Fruit fly (Drosophila melanogaster) whole organism, embryonic: Measurements from ENCODE around the gene CG10064.

Source experiments
- B-H1 ChIP-seq: fragments of 200-800 bp; sonication (Bioruptor generic); IDR thresholded peaks from 3 replicates; pipeline ENCODE4 v1.3.6; 2022; ENCODE audit warnings: missing biosample characterization, missing genetic modification characterization
- Bgb ChIP-seq: fragments of 200-800 bp; sonication (Bioruptor generic); IDR thresholded peaks from 2 replicates; pipeline ENCODE4 v1.3.6; 2022; ENCODE audit warnings: missing biosample characterization, missing genetic modification characterization; ENCODE audit not compliant: partially characterized antibody
- C15 ChIP-seq: fragments of 200-800 bp; sonication (Bioruptor generic); IDR thresholded peaks from 3 replicates; pipeline ENCODE4 v1.3.6; 2022; ENCODE audit warnings: missing biosample characterization, missing genetic modification characterization
- CG10654 ChIP-seq: fragments of 200-800 bp; sonication (Bioruptor generic); optimal IDR thresholded peaks from 2 replicates; lab custom pipeline; 2016; ENCODE audit warnings: missing biosample characterization, missing genetic modification characterization
- CG11398 ChIP-seq: fragments of 200-800 bp; sonication (Bioruptor generic); optimal IDR thresholded peaks from 2 replicates; lab custom pipeline; 2016; ENCODE audit warnings: missing biosample characterization, missing genetic modification characterization
- CG11723 ChIP-seq: fragments of 200-800 bp; sonication (Bioruptor generic); optimal IDR thresholded peaks from 2 replicates; lab custom pipeline; 2017; ENCODE audit warnings: missing biosample characterization, mild to moderate bottlenecking, missing genetic modification characterization
- CG13424 ChIP-seq: fragments of 200-800 bp; sonication (Bioruptor generic); optimal IDR thresholded peaks from 2 replicates; lab custom pipeline; 2019; ENCODE audit warnings: missing biosample characterization, mild to moderate bottlenecking, missing genetic modification characterization, moderate library complexity
- CG14014 ChIP-seq: fragments of 200-800 bp; sonication (Bioruptor generic); IDR thresholded peaks from 2 replicates; pipeline ENCODE4 v1.3.6; 2022; ENCODE audit warnings: missing biosample characterization, missing genetic modification characterization
- CG15514 ChIP-seq: fragments of 200-800 bp; sonication (Bioruptor generic); optimal IDR thresholded peaks from 3 replicates; lab custom pipeline; 2017; ENCODE audit warnings: missing biosample characterization, missing genetic modification characterization, mild to moderate bottlenecking, moderate library complexity, missing genetic modification reagents
- CG1603 ChIP-seq: fragments of 200-800 bp; sonication (Bioruptor generic); optimal IDR thresholded peaks from 2 replicates; lab custom pipeline; 2019; ENCODE audit warnings: missing biosample characterization, mild to moderate bottlenecking, missing genetic modification characterization, moderate library complexity
- CG16779 ChIP-seq: fragments of 200-800 bp; sonication (Bioruptor generic); IDR thresholded peaks from 2 replicates; pipeline ENCODE4 v1.3.6; 2022; ENCODE audit warnings: missing biosample characterization, missing genetic modification characterization
- CG17328 ChIP-seq: fragments of 200-800 bp; sonication (Bioruptor generic); IDR thresholded peaks from 2 replicates; pipeline ENCODE4 v1.3.6; 2022; ENCODE audit warnings: missing biosample characterization, missing genetic modification characterization
- CG17361 ChIP-seq: fragments of 200-800 bp; sonication (Bioruptor generic); IDR thresholded peaks from 3 replicates; pipeline ENCODE4 v1.3.6; 2022; ENCODE audit warnings: missing biosample characterization, missing genetic modification characterization
- CG17612 ChIP-seq: fragments of 200-800 bp; sonication (Bioruptor generic); IDR thresholded peaks from 2 replicates; pipeline ENCODE4 v1.3.6; 2022; ENCODE audit warnings: missing biosample characterization, missing genetic modification characterization
- CG31441 ChIP-seq: fragments of 200-800 bp; sonication (Bioruptor generic); IDR thresholded peaks from 2 replicates; pipeline ENCODE4 v1.3.6; 2022; ENCODE audit warnings: missing biosample characterization, missing genetic modification characterization
- CG3726 ChIP-seq: fragments of 200-800 bp; sonication (Bioruptor generic); IDR thresholded peaks from 3 replicates; pipeline ENCODE4, ENCODE4 v1.3.6; 2022; ENCODE audit warnings: missing biosample characterization, missing genetic modification characterization
- CG4424 ChIP-seq: fragments of 200-800 bp; sonication (Bioruptor generic); optimal IDR thresholded peaks from 3 replicates; lab custom pipeline; 2016; ENCODE audit warnings: missing biosample characterization, missing genetic modification characterization
- CG6854 ChIP-seq: fragments of 200-800 bp; sonication (Bioruptor generic); optimal IDR thresholded peaks from 3 replicates; lab custom pipeline; 2017; ENCODE audit warnings: missing biosample characterization, mild to moderate bottlenecking, missing genetic modification characterization
- CG8765 ChIP-seq: fragments of 200-800 bp; sonication (Bioruptor generic); IDR thresholded peaks from 2 replicates; pipeline ENCODE4 v1.3.6; 2022; ENCODE audit warnings: missing biosample characterization, missing genetic modification characterization
- CG9727 ChIP-seq: fragments of 200-800 bp; sonication (Bioruptor generic); optimal IDR thresholded peaks from 3 replicates; lab custom pipeline; 2017; ENCODE audit warnings: missing biosample characterization, mild to moderate bottlenecking, missing genetic modification characterization
- CG9797 ChIP-seq: fragments of 200-800 bp; sonication (Bioruptor generic); optimal IDR thresholded peaks from 3 replicates; lab custom pipeline; 2018; ENCODE audit warnings: missing biosample characterization, mild to moderate bottlenecking, missing genetic modification characterization
- Doc2 ChIP-seq: fragments of 200-800 bp; sonication (Bioruptor generic); IDR thresholded peaks from 2 replicates; pipeline ENCODE4 v1.3.6; 2022; ENCODE audit warnings: missing biosample characterization, missing genetic modification characterization
- Dp ChIP-seq: fragments of 200-800 bp; sonication (Bioruptor generic); optimal IDR thresholded peaks from 2 replicates; lab custom pipeline; 2018; ENCODE audit warnings: missing biosample characterization, mild to moderate bottlenecking, missing genetic modification characterization, moderate library complexity
- Hr3 ChIP-seq: fragments of 200-800 bp; sonication (Bioruptor generic); optimal IDR thresholded peaks from 3 replicates; lab custom pipeline; 2016; ENCODE audit warnings: missing biosample characterization, missing genetic modification characterization
- Kr ChIP-seq: fragments of 200-800 bp; sonication (Bioruptor generic); optimal IDR thresholded peaks from 2 replicates; lab custom pipeline; 2017; ENCODE audit warnings: missing biosample characterization, mild to moderate bottlenecking, missing genetic modification characterization
- Lim3 ChIP-seq: fragments of 200-800 bp; sonication (Bioruptor generic); IDR thresholded peaks from 2 replicates; pipeline ENCODE4 v1.3.6; 2022; ENCODE audit warnings: missing biosample characterization, missing genetic modification characterization
- Mes4 ChIP-seq: fragments of 200-800 bp; sonication (Bioruptor generic); optimal IDR thresholded peaks from 2 replicates; lab custom pipeline; 2016; ENCODE audit warnings: missing biosample characterization, missing genetic modification characterization
- Mrtf ChIP-seq: fragments of 200-800 bp; sonication (Bioruptor generic); IDR thresholded peaks from 3 replicates; pipeline ENCODE4 v1.3.6; 2022; ENCODE audit warnings: missing biosample characterization, missing genetic modification characterization
- Ptx1 ChIP-seq: fragments of 200-800 bp; sonication (Bioruptor generic); IDR thresholded peaks from 2 replicates; pipeline ENCODE4 v1.3.6; 2022; ENCODE audit warnings: missing biosample characterization, missing genetic modification characterization
- Sry-β ChIP-seq: fragments of 200-800 bp; sonication (Bioruptor generic); optimal IDR thresholded peaks from 2 replicates; lab custom pipeline; 2018; ENCODE audit warnings: missing biosample characterization, mild to moderate bottlenecking, missing genetic modification characterization, moderate library complexity
- ara ChIP-seq: fragments of 200-800 bp; sonication (Bioruptor generic); IDR thresholded peaks from 2 replicates; pipeline ENCODE4 v1.3.6; 2022; ENCODE audit warnings: missing biosample characterization, missing genetic modification characterization
- crol ChIP-seq: fragments of 200-800 bp; sonication (Bioruptor generic); IDR thresholded peaks from 2 replicates; pipeline ENCODE4 v1.3.6; 2022; ENCODE audit warnings: missing biosample characterization, missing genetic modification characterization
- crp ChIP-seq, 2 experiments: fragments of 200-800 bp; sonication (Bioruptor generic); optimal IDR thresholded peaks; 2 replicates in 1 of 2; 3 replicates in 1 of 2; lab custom pipeline; 2017; ENCODE audit warnings: missing biosample characterization in 2 of 2, missing genetic modification characterization in 2 of 2, mild to moderate bottlenecking in 1 of 2, moderate library complexity in 1 of 2
- dati ChIP-seq: fragments of 200-800 bp; sonication (Bioruptor generic); IDR thresholded peaks from 2 replicates; pipeline ENCODE4 v1.3.6; 2022; ENCODE audit warnings: missing biosample characterization, missing genetic modification characterization
- dmrt99B ChIP-seq: fragments of 200-800 bp; sonication (Bioruptor generic); optimal IDR thresholded peaks from 2 replicates; lab custom pipeline; 2018; ENCODE audit warnings: missing biosample characterization, mild to moderate bottlenecking, missing genetic modification characterization, moderate library complexity
- en ChIP-seq: fragments of 200-800 bp; sonication (Bioruptor generic); optimal IDR thresholded peaks from 2 replicates; lab custom pipeline; 2016; ENCODE audit warnings: missing biosample characterization, missing genetic modification characterization
- eve ChIP-seq, 2 experiments: fragments of >200 bp; optimal IDR thresholded peaks; 2 replicates each; lab custom pipeline; 2017; ENCODE audit warnings: missing biosample characterization in 2 of 2, missing genetic modification characterization in 2 of 2
- gce ChIP-seq: fragments of 200-800 bp; sonication (Bioruptor generic); IDR thresholded peaks from 3 replicates; pipeline ENCODE4 v1.3.6; 2022; ENCODE audit warnings: missing biosample characterization, missing genetic modification characterization
- gro ChIP-seq: fragments of 200-800 bp; sonication (Bioruptor generic); optimal IDR thresholded peaks from 2 replicates; lab custom pipeline; 2016; ENCODE audit warnings: missing biosample characterization, missing genetic modification characterization
- h ChIP-seq: fragments of >200 bp; optimal IDR thresholded peaks from 2 replicates; lab custom pipeline; 2017
- inv ChIP-seq: fragments of 200-800 bp; sonication (Bioruptor generic); IDR thresholded peaks from 2 replicates; pipeline ENCODE4 v1.3.6; 2022; ENCODE audit warnings: missing biosample characterization, missing genetic modification characterization; ENCODE audit not compliant: partially characterized antibody
- knrl ChIP-seq: fragments of 200-800 bp; sonication (Bioruptor generic); IDR thresholded peaks from 3 replicates; pipeline ENCODE4 v1.3.6; 2022; ENCODE audit warnings: missing biosample characterization, missing genetic modification characterization; ENCODE audit not compliant: partially characterized antibody
- mld ChIP-seq: fragments of 200-800 bp; sonication (Bioruptor generic); IDR thresholded peaks from 3 replicates; pipeline ENCODE4 v1.3.6; 2022; ENCODE audit warnings: missing biosample characterization, missing genetic modification characterization; ENCODE audit not compliant: partially characterized antibody
- odd ChIP-seq: fragments of 200-800 bp; sonication (Bioruptor generic); optimal IDR thresholded peaks from 2 replicates; lab custom pipeline; 2017; ENCODE audit warnings: missing biosample characterization, mild to moderate bottlenecking, missing genetic modification characterization
- psq ChIP-seq: fragments of 200-800 bp; sonication (Bioruptor generic); optimal IDR thresholded peaks from 2 replicates; lab custom pipeline; 2017; ENCODE audit warnings: missing biosample characterization, missing genetic modification characterization
- pzg ChIP-seq: fragments of 200-800 bp; sonication (Bioruptor generic); optimal IDR thresholded peaks from 3 replicates; lab custom pipeline; 2018; ENCODE audit warnings: missing biosample characterization, mild to moderate bottlenecking, missing genetic modification characterization, moderate library complexity
- ro ChIP-seq: fragments of 200-800 bp; sonication (Bioruptor generic); IDR thresholded peaks from 2 replicates; pipeline ENCODE4 v1.3.6; 2022; ENCODE audit warnings: missing biosample characterization, missing genetic modification characterization
- sisA ChIP-seq: fragments of 200-800 bp; sonication (Bioruptor generic); IDR thresholded peaks from 2 replicates; pipeline ENCODE4 v1.3.6; 2022; ENCODE audit warnings: missing biosample characterization, missing genetic modification characterization
- sna ChIP-seq: fragments of 200-800 bp; sonication (Bioruptor generic); IDR thresholded peaks from 2 replicates; pipeline ENCODE4 v1.3.6; 2022; ENCODE audit warnings: missing biosample characterization, missing genetic modification characterization; ENCODE audit not compliant: partially characterized antibody
- stwl ChIP-seq: fragments of 200-800 bp; sonication (Bioruptor generic); optimal IDR thresholded peaks from 3 replicates; lab custom pipeline; 2018; ENCODE audit warnings: missing biosample characterization, mild to moderate bottlenecking, missing genetic modification characterization, moderate library complexity
- trh ChIP-seq: fragments of 200-800 bp; sonication (Bioruptor generic); optimal IDR thresholded peaks from 2 replicates; lab custom pipeline; 2016; ENCODE audit warnings: missing biosample characterization, missing genetic modification characterization
- wek ChIP-seq: fragments of 200-800 bp; sonication (Bioruptor generic); optimal IDR thresholded peaks from 3 replicates; lab custom pipeline; 2018; ENCODE audit warnings: missing biosample characterization, mild to moderate bottlenecking, missing genetic modification characterization, moderate library complexity
- zen2 ChIP-seq: fragments of 200-800 bp; sonication (Bioruptor generic); IDR thresholded peaks from 3 replicates; pipeline ENCODE4 v1.3.6; 2022; ENCODE audit warnings: missing biosample characterization, missing genetic modification characterization; ENCODE audit not compliant: partially characterized antibody

Gene CG10064

DNA sequence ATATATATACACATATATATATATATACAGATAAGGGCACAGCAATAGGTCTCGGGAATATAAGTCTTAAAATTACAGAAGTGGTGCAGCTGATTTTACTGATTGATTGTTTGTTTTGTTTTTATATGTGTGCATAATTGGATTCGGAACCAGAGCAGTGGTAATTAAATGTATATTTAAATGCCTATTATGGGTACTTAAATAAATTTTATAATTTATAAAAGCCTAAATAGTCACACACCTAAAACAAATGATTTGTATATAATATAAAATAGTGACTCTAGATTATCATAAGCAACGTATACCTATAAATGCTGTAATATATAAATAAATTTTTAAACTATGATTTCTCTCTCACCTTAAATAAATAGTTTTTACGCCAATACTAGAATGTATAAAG, 41.7 kb upstream of the CG10064 start (continued):
- TF ChIP-seq gce (GFP tag; lab: Robert Waterston, UW) (no peak), crol (no peak), CG8765 (no peak), Mrtf (GFP tag; lab: Robert Waterston, UW) (no peak), CG4424 (GFP tag; lab: Kevin White, UChicago) (peak; percentile 6), CG3726 (GFP tag; lab: Robert Waterston, UW) (no peak), psq (GFP tag; lab: Kevin White, UChicago) (no peak), mld (GFP tag; lab: Robert Waterston, UW) (no peak), crp (GFP tag; optimal IDR thresholded peaks at IDR 0.05; lab: Kevin White, UChicago) (no peak), CG14014 (GFP tag; lab: Robert Waterston, UW) (no peak), Kr (GFP tag; lab: Kevin White, UChicago) (no peak), Lim3 (GFP tag; lab: Robert Waterston, UW) (no peak), CG16779 (GFP tag; lab: Robert Waterston, UW) (no peak), trh (GFP tag; lab: Kevin White, UChicago) (no peak), CG31441 (GFP tag; lab: Robert Waterston, UW) (peak; percentile 59; the same call in 1 of the 2 replicates), zen2 (GFP tag; lab: Robert Waterston, UW) (no peak), Doc2 (no peak), stwl (tag; lab: Kevin White, UChicago) (no peak), CG11723 (GFP tag; lab: Kevin White, UChicago) (no peak), eve (GFP tag; optimal IDR thresholded peaks at IDR 0.05; lab: Kevin White, UChicago) (no peak), CG9727 (GFP tag; lab: Kevin White, UChicago) (no peak), dati (no peak), ara (no peak), gro (GFP tag; lab: Kevin White, UChicago) (no peak), CG1603 (tag; lab: Kevin White, UChicago) (no peak), Dp (GFP tag; lab: Kevin White, UChicago) (no peak), en (GFP tag; lab: Kevin White, UChicago) (no peak), h (lab: Kevin White, UChicago) (no peak), dmrt99B (tag; lab: Kevin White, UChicago) (peak; percentile 54), CG10654 (no peak), CG17612 (GFP tag; lab: Robert Waterston, UW) (no peak), Ptx1 (GFP tag; lab: Robert Waterston, UW) (no peak), CG15514 (GFP tag; lab: Kevin White, UChicago) (no peak), B-H1 (GFP tag; lab: Robert Waterston, UW) (no peak), ro (no peak), inv (GFP tag; lab: Robert Waterston, UW) (no peak), C15 (GFP tag; lab: Robert Waterston, UW) (no peak), sisA (GFP tag; lab: Robert Waterston, UW) (no peak), CG17328 (no peak), odd (GFP tag; lab: Kevin White, UChicago) (no peak), sna (GFP tag; lab: Robert Waterston, UW) (no peak), Sry-β (GFP tag; lab: Kevin White, UChicago) (no peak), Hr3 (GFP tag; lab: Kevin White, UChicago) (no peak), pzg (GFP tag; lab: Kevin White, UChicago) (no peak), knrl (no peak), CG17361 (peak; percentile 77; the same call in 2 of the 3 replicates), CG11398 (GFP tag; lab: Kevin White, UChicago) (no peak), Bgb (GFP tag; lab: Robert Waterston, UW) (no peak), wek (GFP tag; lab: Kevin White, UChicago) (no peak), CG6854 (GFP tag; lab: Kevin White, UChicago) (no peak), Mes4 (GFP tag; lab: Kevin White, UChicago) (no peak), CG13424 (no peak), CG9797 (GFP tag; lab: Kevin White, UChicago) (no peak)
